Fruit fly (Drosophila melanogaster) whole organism, embryonic: ENCODE measurements around the gene Gale.
A peak's percentile ranks its signal among the peaks of the same experiment; 100 is the strongest.

Source experiments
- B-H1 ChIP-seq: fragments of 200-800 bp; sonication (Bioruptor generic); IDR thresholded peaks from 3 replicates; pipeline ENCODE4 v1.3.6; 2022; ENCODE audit warnings: missing biosample characterization, missing genetic modification characterization
- C15 ChIP-seq: fragments of 200-800 bp; sonication (Bioruptor generic); IDR thresholded peaks from 3 replicates; pipeline ENCODE4 v1.3.6; 2022; ENCODE audit warnings: missing biosample characterization, missing genetic modification characterization
- CG11456 ChIP-seq: fragments of 200-800 bp; sonication (Bioruptor generic); IDR thresholded peaks from 3 replicates; pipeline ENCODE4 v1.3.6; 2022; ENCODE audit warnings: missing biosample characterization, missing genetic modification characterization
- CG12155 ChIP-seq: fragments of 200-800 bp; sonication (Bioruptor generic); optimal IDR thresholded peaks from 3 replicates; lab custom pipeline; 2016; ENCODE audit warnings: missing biosample characterization, missing genetic modification characterization
- CG12219 ChIP-seq: fragments of 200-800 bp; sonication (Bioruptor generic); optimal IDR thresholded peaks from 3 replicates; lab custom pipeline; 2018; ENCODE audit warnings: missing biosample characterization, mild to moderate bottlenecking, missing genetic modification characterization
- CG13287 ChIP-seq: fragments of 200-800 bp; sonication (Bioruptor generic); IDR thresholded peaks from 2 replicates; pipeline ENCODE4 v1.3.6; 2022; ENCODE audit warnings: missing biosample characterization, missing genetic modification characterization; ENCODE audit not compliant: partially characterized antibody
- CG13296 ChIP-seq: fragments of 200-800 bp; sonication (Bioruptor generic); optimal IDR thresholded peaks from 3 replicates; lab custom pipeline; 2018; ENCODE audit warnings: missing biosample characterization, mild to moderate bottlenecking, missing genetic modification characterization
- CG13624 ChIP-seq: fragments of 200-800 bp; sonication (Bioruptor generic); optimal IDR thresholded peaks from 2 replicates; lab custom pipeline; 2016; ENCODE audit warnings: missing biosample characterization, missing genetic modification characterization
- CG14710 ChIP-seq: fragments of 200-800 bp; sonication (Bioruptor generic); optimal IDR thresholded peaks from 3 replicates; lab custom pipeline; 2019; ENCODE audit warnings: missing biosample characterization, mild to moderate bottlenecking, missing genetic modification characterization, moderate library complexity
- CG15696 ChIP-seq: fragments of 200-800 bp; sonication (Bioruptor generic); optimal IDR thresholded peaks from 2 replicates; lab custom pipeline; 2019; ENCODE audit warnings: missing biosample characterization, mild to moderate bottlenecking, missing genetic modification characterization, moderate library complexity
- CG16779 ChIP-seq: fragments of 200-800 bp; sonication (Bioruptor generic); IDR thresholded peaks from 2 replicates; pipeline ENCODE4 v1.3.6; 2022; ENCODE audit warnings: missing biosample characterization, missing genetic modification characterization
- CG17328 ChIP-seq: fragments of 200-800 bp; sonication (Bioruptor generic); IDR thresholded peaks from 2 replicates; pipeline ENCODE4 v1.3.6; 2022; ENCODE audit warnings: missing biosample characterization, missing genetic modification characterization
- CG17802 ChIP-seq: fragments of 200-800 bp; sonication (Bioruptor generic); optimal IDR thresholded peaks from 2 replicates; lab custom pipeline; 2018; ENCODE audit warnings: missing biosample characterization, mild to moderate bottlenecking, missing genetic modification characterization, moderate library complexity
- CG18599 ChIP-seq: fragments of 200-800 bp; sonication (Bioruptor generic); optimal IDR thresholded peaks from 3 replicates; lab custom pipeline; 2017; ENCODE audit warnings: missing biosample characterization, missing genetic modification characterization, mild to moderate bottlenecking, moderate library complexity, missing genetic modification reagents
- CG2889 ChIP-seq: fragments of 200-800 bp; sonication (Bioruptor generic); IDR thresholded peaks from 3 replicates; pipeline ENCODE4 v1.3.6; 2022; ENCODE audit warnings: missing biosample characterization, missing genetic modification characterization
- CG3065 ChIP-seq: fragments of 200-800 bp; sonication (Bioruptor generic); optimal IDR thresholded peaks from 2 replicates; lab custom pipeline; 2016; ENCODE audit warnings: missing biosample characterization, missing genetic modification characterization
- CG31441 ChIP-seq: fragments of 200-800 bp; sonication (Bioruptor generic); IDR thresholded peaks from 2 replicates; pipeline ENCODE4 v1.3.6; 2022; ENCODE audit warnings: missing biosample characterization, missing genetic modification characterization
- CG32772 ChIP-seq: fragments of 200-800 bp; sonication (Bioruptor generic); IDR thresholded peaks from 2 replicates; pipeline ENCODE4 v1.3.6; 2022; ENCODE audit warnings: missing biosample characterization, missing genetic modification characterization
- CG4282 ChIP-seq: fragments of 200-800 bp; sonication (Bioruptor generic); optimal IDR thresholded peaks from 2 replicates; lab custom pipeline; 2016; ENCODE audit warnings: missing biosample characterization, missing genetic modification characterization
- CG4328 ChIP-seq: fragments of 200-800 bp; sonication (Bioruptor generic); optimal IDR thresholded peaks from 3 replicates; lab custom pipeline; 2017; ENCODE audit warnings: missing biosample characterization, missing genetic modification reagents, missing genetic modification characterization
- CG43689 ChIP-seq: fragments of 200-800 bp; sonication (Bioruptor generic); IDR thresholded peaks from 2 replicates; pipeline ENCODE4 v1.3.6; 2022; ENCODE audit warnings: missing biosample characterization, missing genetic modification characterization
- CG4424 ChIP-seq: fragments of 200-800 bp; sonication (Bioruptor generic); optimal IDR thresholded peaks from 3 replicates; lab custom pipeline; 2016; ENCODE audit warnings: missing biosample characterization, missing genetic modification characterization
- CG5245 ChIP-seq: fragments of 200-800 bp; sonication (Bioruptor generic); optimal IDR thresholded peaks from 3 replicates; lab custom pipeline; 2016; ENCODE audit warnings: missing biosample characterization, missing genetic modification characterization
- CG7271 ChIP-seq: fragments of 200-800 bp; sonication (Bioruptor generic); optimal IDR thresholded peaks from 2 replicates; lab custom pipeline; 2018; ENCODE audit warnings: missing biosample characterization, mild to moderate bottlenecking, missing genetic modification characterization, moderate library complexity
- CG8290 ChIP-seq, 3 experiments: fragments of 200-800 bp; sonication (Bioruptor generic); optimal IDR thresholded peaks; 2 replicates each; lab custom pipeline; 2016 to 2019; ENCODE audit warnings: missing biosample characterization in 3 of 3, missing genetic modification characterization in 3 of 3, mild to moderate bottlenecking in 2 of 3, moderate library complexity in 1 of 3
- CG8765 ChIP-seq: fragments of 200-800 bp; sonication (Bioruptor generic); IDR thresholded peaks from 2 replicates; pipeline ENCODE4 v1.3.6; 2022; ENCODE audit warnings: missing biosample characterization, missing genetic modification characterization
- CG9817 ChIP-seq: fragments of 200-800 bp; sonication (Bioruptor generic); optimal IDR thresholded peaks from 2 replicates; lab custom pipeline; 2018; ENCODE audit warnings: missing biosample characterization, mild to moderate bottlenecking, missing genetic modification characterization, moderate library complexity
- Camta ChIP-seq: fragments of 200-800 bp; sonication (Bioruptor generic); optimal IDR thresholded peaks from 2 replicates; lab custom pipeline; 2016; ENCODE audit warnings: missing biosample characterization, missing genetic modification characterization
- D19B ChIP-seq: fragments of 200-800 bp; sonication (Bioruptor generic); optimal IDR thresholded peaks from 2 replicates; lab custom pipeline; 2017; ENCODE audit warnings: missing biosample characterization, mild to moderate bottlenecking, missing genetic modification characterization
- Eip74EF ChIP-seq, 2 experiments: fragments of 200-800 bp in 1 of 2; fragments of >200 bp in 1 of 2; sonication (Bioruptor generic) in 1 of 2; optimal IDR thresholded peaks; 2 replicates each; lab custom pipeline; 2017 to 2019; ENCODE audit warnings: missing biosample characterization in 2 of 2, missing genetic modification characterization in 2 of 2, mild to moderate bottlenecking in 1 of 2, moderate library complexity in 1 of 2
- Ets97D ChIP-seq: fragments of 200-800 bp; sonication (Bioruptor generic); optimal IDR thresholded peaks from 3 replicates; lab custom pipeline; 2016; ENCODE audit warnings: missing biosample characterization, missing genetic modification characterization
- H15 ChIP-seq: fragments of 200-800 bp; sonication (Bioruptor generic); IDR thresholded peaks from 3 replicates; pipeline ENCODE4 v1.3.6; 2022; ENCODE audit warnings: missing biosample characterization, missing genetic modification characterization
- Mes4 ChIP-seq: fragments of 200-800 bp; sonication (Bioruptor generic); optimal IDR thresholded peaks from 2 replicates; lab custom pipeline; 2016; ENCODE audit warnings: missing biosample characterization, missing genetic modification characterization
- Sox102F ChIP-seq: fragments of 200-800 bp; sonication (Bioruptor generic); optimal IDR thresholded peaks from 2 replicates; lab custom pipeline; 2018; ENCODE audit warnings: missing biosample characterization, mild to moderate bottlenecking, missing genetic modification characterization, moderate library complexity
- YL-1 ChIP-seq: fragments of 200-800 bp; sonication (Bioruptor generic); optimal IDR thresholded peaks from 3 replicates; lab custom pipeline; 2017; ENCODE audit warnings: missing biosample characterization, mild to moderate bottlenecking, missing genetic modification characterization
- abd-A ChIP-seq: fragments of 200-800 bp; sonication (Bioruptor generic); optimal IDR thresholded peaks from 3 replicates; lab custom pipeline; 2019; ENCODE audit warnings: missing biosample characterization, mild to moderate bottlenecking, missing genetic modification characterization, moderate library complexity
- ac ChIP-seq: fragments of 200-800 bp; sonication (Bioruptor generic); optimal IDR thresholded peaks from 3 replicates; lab custom pipeline; 2017; ENCODE audit warnings: missing biosample characterization, mild to moderate bottlenecking, missing genetic modification characterization
- bbx ChIP-seq: fragments of 200-800 bp; sonication (Bioruptor generic); IDR thresholded peaks from 2 replicates; pipeline ENCODE4 v1.3.6; 2022; ENCODE audit warnings: missing biosample characterization, missing genetic modification characterization; ENCODE audit not compliant: partially characterized antibody
- cad ChIP-seq: fragments of >200 bp; optimal IDR thresholded peaks from 2 replicates; lab custom pipeline; 2017; ENCODE audit warnings: missing biosample characterization, missing genetic modification characterization
- cato ChIP-seq: fragments of 200-800 bp; sonication (Bioruptor generic); optimal IDR thresholded peaks from 2 replicates; lab custom pipeline; 2016; ENCODE audit warnings: missing biosample characterization, missing genetic modification characterization, borderline replicate concordance
- dm ChIP-seq: fragments of 200-800 bp; sonication (Bioruptor generic); optimal IDR thresholded peaks from 3 replicates; lab custom pipeline; 2016; ENCODE audit warnings: missing biosample characterization, missing genetic modification characterization
- exex ChIP-seq: fragments of 200-800 bp; sonication (Bioruptor generic); optimal IDR thresholded peaks from 4 replicates; lab custom pipeline; 2018; ENCODE audit warnings: missing biosample characterization, mild to moderate bottlenecking, missing genetic modification characterization, moderate library complexity
- gce ChIP-seq: fragments of 200-800 bp; sonication (Bioruptor generic); IDR thresholded peaks from 3 replicates; pipeline ENCODE4 v1.3.6; 2022; ENCODE audit warnings: missing biosample characterization, missing genetic modification characterization
- grn ChIP-seq: fragments of 200-800 bp; sonication (Bioruptor generic); optimal IDR thresholded peaks from 3 replicates; lab custom pipeline; 2017; ENCODE audit warnings: missing biosample characterization, missing genetic modification characterization
- gsb-n ChIP-seq: fragments of 200-800 bp; sonication (Bioruptor generic); optimal IDR thresholded peaks from 3 replicates; lab custom pipeline; 2018; ENCODE audit warnings: missing biosample characterization, mild to moderate bottlenecking, missing genetic modification characterization
- her ChIP-seq: fragments of 200-800 bp; sonication (Bioruptor generic); optimal IDR thresholded peaks from 2 replicates; lab custom pipeline; 2016; ENCODE audit warnings: missing biosample characterization, missing genetic modification characterization
- pita ChIP-seq: fragments of 200-800 bp; sonication (Bioruptor generic); optimal IDR thresholded peaks from 2 replicates; lab custom pipeline; 2017; ENCODE audit warnings: missing biosample characterization, mild to moderate bottlenecking, missing genetic modification characterization
- slou ChIP-seq: fragments of 200-800 bp; sonication (Bioruptor generic); optimal IDR thresholded peaks from 3 replicates; lab custom pipeline; 2016; ENCODE audit warnings: missing biosample characterization, missing genetic modification characterization
- stwl ChIP-seq: fragments of 200-800 bp; sonication (Bioruptor generic); optimal IDR thresholded peaks from 3 replicates; lab custom pipeline; 2018; ENCODE audit warnings: missing biosample characterization, mild to moderate bottlenecking, missing genetic modification characterization, moderate library complexity
- tna ChIP-seq: fragments of 200-800 bp; sonication (Bioruptor generic); IDR thresholded peaks from 2 replicates; pipeline ENCODE4 v1.3.6; 2022; ENCODE audit warnings: missing biosample characterization, missing genetic modification characterization; ENCODE audit not compliant: partially characterized antibody

The Gale gene

DNA sequence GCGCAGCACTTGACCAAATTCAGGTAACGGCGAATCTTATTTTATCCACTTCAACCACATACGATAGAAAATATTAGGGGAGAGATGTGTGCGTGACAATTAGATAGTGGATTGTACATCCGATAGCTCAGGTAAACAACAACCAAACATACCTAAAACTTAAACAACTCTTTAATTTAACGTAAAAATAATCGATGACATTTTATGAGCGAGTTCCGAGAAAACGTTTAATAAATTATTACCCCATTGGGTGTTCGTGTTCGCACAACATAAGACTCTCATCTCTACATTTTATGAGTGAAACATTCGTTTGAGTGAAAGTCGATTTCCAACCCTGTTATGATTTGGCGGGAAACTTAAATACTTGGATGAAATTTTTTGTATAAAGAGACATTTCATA is 31.9 kb downstream of the Gale start, which contains the start of gene CG17129 (continued):
- TF ChIP-seq CG18599 (GFP tag; lab: Kevin White, UChicago): peak; percentile 70
- TF ChIP-seq pita (GFP tag; lab: Kevin White, UChicago): no peak
- TF ChIP-seq CG8765: 0 out of 2 replicates have a peak, but pooled peaks have one; percentile 31
- TF ChIP-seq CG7271 (tag; lab: Kevin White, UChicago): no peak
- TF ChIP-seq CG12219 (GFP tag; lab: Kevin White, UChicago): peak; percentile 34
- TF ChIP-seq H15 (GFP tag; lab: Robert Waterston, UW): peak; percentile 75
- no peak for TF ChIP-seq ac (GFP tag; lab: Kevin White, UChicago)
- TF ChIP-seq CG13296 (GFP tag; lab: Kevin White, UChicago): peak; percentile 65
- TF ChIP-seq exex (tag; lab: Kevin White, UChicago): no peak
- peak; percentile 83 for TF ChIP-seq CG15696
- TF ChIP-seq Camta (GFP tag; lab: Kevin White, UChicago): peak; percentile 74
- TF ChIP-seq CG17328 (GFP tag; lab: Robert Waterston, UW): peak; percentile 76
- peak; percentile 51 for TF ChIP-seq CG8290 (GFP tag; optimal IDR thresholded peaks at IDR 0.05; lab: Kevin White, UChicago)
- no peak for TF ChIP-seq CG8290 (tag; optimal IDR thresholded peaks at IDR 0.05; lab: Kevin White, UChicago)
- TF ChIP-seq CG16779: 0 out of 2 replicates have a peak, but pooled peaks have one; percentile 48
- no peak for TF ChIP-seq grn (GFP tag; lab: Kevin White, UChicago)
- TF ChIP-seq slou (GFP tag; lab: Kevin White, UChicago): no peak
- TF ChIP-seq gsb-n: peak; percentile 45
- TF ChIP-seq CG4328 (GFP tag; lab: Kevin White, UChicago): peak; percentile 69
- TF ChIP-seq Ets97D: peak; percentile 73
- peak; percentile 67 for TF ChIP-seq CG32772 (GFP tag; lab: Robert Waterston, UW)
- peak; percentile 69 for TF ChIP-seq CG5245 (GFP tag; lab: Kevin White, UChicago)
- TF ChIP-seq gce (GFP tag; lab: Robert Waterston, UW): no peak
- TF ChIP-seq her: peak; percentile 75
- peak; percentile 58; the same call in 2 of the 3 replicates for TF ChIP-seq B-H1
- no peak for TF ChIP-seq cad (GFP tag; lab: Kevin White, UChicago)
- TF ChIP-seq CG4424 (GFP tag; lab: Kevin White, UChicago): peak; percentile 83
- TF ChIP-seq CG43689 (GFP tag; lab: Robert Waterston, UW): no peak
- TF ChIP-seq Sox102F: peak; percentile 75
- TF ChIP-seq YL-1 (GFP tag; lab: Kevin White, UChicago): peak; percentile 11
- peak; percentile 99 for TF ChIP-seq CG13287 (GFP tag; lab: Robert Waterston, UW)
- TF ChIP-seq cato (GFP tag; lab: Kevin White, UChicago): peak; percentile 28
- peak; percentile 87 for TF ChIP-seq CG14710
- TF ChIP-seq CG9817 (tag; lab: Kevin White, UChicago): peak; percentile 68
- no peak for TF ChIP-seq abd-A (tag; lab: Kevin White, UChicago)
- no peak for TF ChIP-seq CG4282 (GFP tag; lab: Kevin White, UChicago)
- no peak for TF ChIP-seq C15 (GFP tag; lab: Robert Waterston, UW)
- TF ChIP-seq CG17802: peak; percentile 31
- peak; percentile 74 for TF ChIP-seq CG11456 (GFP tag; lab: Robert Waterston, UW)
- TF ChIP-seq stwl (tag; lab: Kevin White, UChicago): peak; percentile 68
- TF ChIP-seq dm (GFP tag; lab: Kevin White, UChicago): peak; percentile 56
- TF ChIP-seq bbx (GFP tag; lab: Robert Waterston, UW): peak; percentile 90
- TF ChIP-seq D19B (GFP tag; lab: Kevin White, UChicago): no peak
- TF ChIP-seq CG13624 (GFP tag; lab: Kevin White, UChicago): peak; percentile 85
- TF ChIP-seq Mes4 (GFP tag; lab: Kevin White, UChicago): peak; percentile 72
- peak; percentile 31 for TF ChIP-seq CG3065 (GFP tag; lab: Kevin White, UChicago)
- no peak for TF ChIP-seq CG2889 (GFP tag; lab: Robert Waterston, UW)
- peak; percentile 59 for TF ChIP-seq CG12155 (GFP tag; lab: Kevin White, UChicago)
- TF ChIP-seq CG31441: peak; percentile 68; the same call in 1 of the 2 replicates
- peak; percentile 75 for TF ChIP-seq tna (GFP tag; lab: Robert Waterston, UW)
- TF ChIP-seq Eip74EF (GFP tag; optimal IDR thresholded peaks at IDR 0.05; lab: Kevin White, UChicago): peak in 1 of 2 experiments; percentile 47
